Worm (Caenorhabditis elegans) whole organism, L2 larva: ENCODE data around the gene sqv-8.

Source experiments
- C34F6.9 ChIP-seq: fragments of 150-350 bp; optimal IDR thresholded peaks from 2 replicates; lab custom pipeline; 2014; ENCODE audit warnings: missing biosample characterization, missing genetic modification characterization
- F13H6.1 ChIP-seq: sonication (generic microtip); optimal IDR thresholded peaks from 2 replicates; lab custom pipeline; 2016; ENCODE audit warnings: missing genetic modification characterization, missing compliant biosample characterization
- R02D3.7 ChIP-seq: fragments of 150-350 bp; optimal IDR thresholded peaks from 2 replicates; lab custom pipeline; 2014; ENCODE audit warnings: missing biosample characterization, missing genetic modification characterization
- Y55F3AM.14 ChIP-seq: fragments of 200-800 bp; sonication (Bioruptor generic); optimal IDR thresholded peaks from 2 replicates; lab custom pipeline; 2018; ENCODE audit warnings: mild to moderate bottlenecking, missing genetic modification characterization, missing compliant biosample characterization
- ZK546.5 ChIP-seq: sonication (generic microtip); optimal IDR thresholded peaks from 2 replicates; lab custom pipeline; 2017; ENCODE audit warnings: missing biosample characterization, missing genetic modification characterization
- alr-1 ChIP-seq: fragments of 150-350 bp; optimal IDR thresholded peaks from 2 replicates; lab custom pipeline; 2014; ENCODE audit warnings: missing biosample characterization, missing genetic modification characterization
- aly-2 ChIP-seq: fragments of 150-350 bp; optimal IDR thresholded peaks from 2 replicates; lab custom pipeline; 2014; ENCODE audit warnings: missing biosample characterization, missing genetic modification characterization
- ama-1 ChIP-seq: fragments of 150-350 bp; optimal IDR thresholded peaks from 2 replicates; lab custom pipeline; 2018; ENCODE audit warnings: inconsistent platforms
- blmp-1 ChIP-seq: sonication (generic microtip); optimal IDR thresholded peaks from 2 replicates; lab custom pipeline; 2017; ENCODE audit warnings: missing genetic modification characterization, mild to moderate bottlenecking, missing compliant biosample characterization, antibody characterized with exemption, moderate library complexity; ENCODE audit not compliant: insufficient read depth
- ceh-16 ChIP-seq: fragments of 150-350 bp; optimal IDR thresholded peaks from 2 replicates; lab custom pipeline; 2014; ENCODE audit warnings: missing biosample characterization, missing genetic modification characterization
- ceh-82 ChIP-seq: fragments of 150-350 bp; optimal IDR thresholded peaks from 2 replicates; lab custom pipeline; 2014; ENCODE audit warnings: missing biosample characterization, missing genetic modification characterization
- crh-2 ChIP-seq: sonication (generic microtip); optimal IDR thresholded peaks from 2 replicates; lab custom pipeline; 2017; ENCODE audit warnings: missing biosample characterization, missing genetic modification characterization
- dmd-4 ChIP-seq: sonication (generic microtip); optimal IDR thresholded peaks from 2 replicates; lab custom pipeline; 2017; ENCODE audit warnings: missing biosample characterization, missing genetic modification characterization
- egl-27 ChIP-seq: sonication (generic microtip); optimal IDR thresholded peaks from 3 replicates; lab custom pipeline; 2017; ENCODE audit warnings: missing biosample characterization, missing genetic modification reagents, missing genetic modification characterization
- elt-1 ChIP-seq: fragments of 150-350 bp; optimal IDR thresholded peaks from 2 replicates; lab custom pipeline; 2014; ENCODE audit warnings: missing biosample characterization, missing genetic modification characterization
- elt-3 ChIP-seq: sonication (generic microtip); optimal IDR thresholded peaks from 2 replicates; lab custom pipeline; 2017; ENCODE audit warnings: missing biosample characterization, missing genetic modification characterization
- fos-1 ChIP-seq: fragments of 150-350 bp; optimal IDR thresholded peaks from 2 replicates; lab custom pipeline; 2014; ENCODE audit warnings: missing biosample characterization, missing genetic modification characterization
- gmeb-1 ChIP-seq: fragments of 150-350 bp; optimal IDR thresholded peaks from 2 replicates; lab custom pipeline; 2014; ENCODE audit warnings: missing biosample characterization, missing genetic modification characterization
- lin-11 ChIP-seq: fragments of 150-350 bp; sonication (generic microtip); optimal IDR thresholded peaks from 2 replicates; lab custom pipeline; 2014; ENCODE audit warnings: missing biosample characterization, missing genetic modification characterization, inconsistent platforms, mixed read lengths
- lin-13 ChIP-seq: fragments of 150-350 bp; optimal IDR thresholded peaks from 2 replicates; lab custom pipeline; 2014; ENCODE audit warnings: missing biosample characterization, missing genetic modification reagents, missing genetic modification characterization
- lin-39 ChIP-seq: fragments of 150-350 bp; optimal IDR thresholded peaks from 2 replicates; lab custom pipeline; 2014; ENCODE audit warnings: missing biosample characterization, missing genetic modification reagents, missing genetic modification characterization
- lsy-2 ChIP-seq, 2 experiments: fragments of 150-350 bp in 1 of 2; sonication (generic microtip) in 1 of 2; optimal IDR thresholded peaks; 2 replicates each; lab custom pipeline; 2014 to 2017; ENCODE audit warnings: missing biosample characterization in 2 of 2, missing genetic modification characterization in 2 of 2
- mab-5 ChIP-seq: fragments of 150-350 bp; optimal IDR thresholded peaks from 2 replicates; lab custom pipeline; 2014; ENCODE audit warnings: missing biosample characterization, missing genetic modification characterization
- mbf-1 ChIP-seq: sonication (generic microtip); optimal IDR thresholded peaks from 2 replicates; lab custom pipeline; 2017; ENCODE audit warnings: missing biosample characterization, missing genetic modification characterization
- mdl-1 ChIP-seq, 2 experiments: fragments of 150-350 bp in 1 of 2; sonication (generic microtip) in 1 of 2; optimal IDR thresholded peaks; 2 replicates each; lab custom pipeline; 2017; ENCODE audit warnings: missing biosample characterization in 2 of 2, missing genetic modification characterization in 2 of 2
- nhr-10 ChIP-seq: sonication (generic microtip); optimal IDR thresholded peaks from 2 replicates; lab custom pipeline; 2017; ENCODE audit warnings: missing biosample characterization, missing genetic modification characterization
- nhr-11 ChIP-seq: fragments of 150-350 bp; optimal IDR thresholded peaks from 2 replicates; lab custom pipeline; 2014; ENCODE audit warnings: missing biosample characterization, missing genetic modification characterization
- nhr-12 ChIP-seq: fragments of 150-350 bp; optimal IDR thresholded peaks from 2 replicates; lab custom pipeline; 2014; ENCODE audit warnings: missing biosample characterization, missing genetic modification characterization
- nhr-129 ChIP-seq: fragments of 150-350 bp; optimal IDR thresholded peaks from 2 replicates; lab custom pipeline; 2014; ENCODE audit warnings: missing biosample characterization, missing genetic modification characterization
- nhr-21 ChIP-seq: fragments of 150-350 bp; optimal IDR thresholded peaks from 2 replicates; lab custom pipeline; 2014; ENCODE audit warnings: missing biosample characterization, missing genetic modification characterization
- nhr-23 ChIP-seq: fragments of 150-350 bp; optimal IDR thresholded peaks from 2 replicates; lab custom pipeline; 2014; ENCODE audit warnings: missing biosample characterization, missing genetic modification reagents, missing genetic modification characterization
- nhr-237 ChIP-seq: fragments of 150-350 bp; optimal IDR thresholded peaks from 2 replicates; lab custom pipeline; 2014; ENCODE audit warnings: missing biosample characterization, missing genetic modification characterization
- nhr-25 ChIP-seq: fragments of 150-350 bp; sonication (generic microtip); optimal IDR thresholded peaks from 3 replicates; lab custom pipeline; 2014; ENCODE audit warnings: missing biosample characterization, missing genetic modification characterization
- nhr-6 ChIP-seq: fragments of 150-350 bp; optimal IDR thresholded peaks from 2 replicates; lab custom pipeline; 2014; ENCODE audit warnings: missing biosample characterization, missing genetic modification characterization
- peb-1 ChIP-seq: fragments of 150-350 bp; optimal IDR thresholded peaks from 2 replicates; lab custom pipeline; 2014; ENCODE audit warnings: missing biosample characterization, missing genetic modification characterization
- sem-4 ChIP-seq: fragments of 150-350 bp; optimal IDR thresholded peaks from 2 replicates; lab custom pipeline; 2014; ENCODE audit warnings: missing biosample characterization, missing genetic modification reagents, missing genetic modification characterization
- skn-1 ChIP-seq: sonication (generic microtip); optimal IDR thresholded peaks from 2 replicates; lab custom pipeline; 2017; ENCODE audit warnings: missing biosample characterization, missing genetic modification characterization
- sma-3 ChIP-seq: sonication (generic microtip); optimal IDR thresholded peaks from 2 replicates; lab custom pipeline; 2016; ENCODE audit warnings: missing genetic modification reagents, missing genetic modification characterization, missing compliant biosample characterization
- sma-9 ChIP-seq, 2 experiments: fragments of 150-350 bp in 1 of 2; sonication (generic microtip) in 1 of 2; optimal IDR thresholded peaks; 2 replicates each; lab custom pipeline; 2014 to 2016; ENCODE audit warnings: missing genetic modification characterization in 2 of 2, mild to moderate bottlenecking in 1 of 2, missing biosample characterization in 1 of 2, missing compliant biosample characterization in 1 of 2, missing genetic modification reagents in 1 of 2, moderate library complexity in 1 of 2
- snpc-4 ChIP-seq: fragments of 150-350 bp; optimal IDR thresholded peaks from 2 replicates; lab custom pipeline; 2014; ENCODE audit warnings: missing biosample characterization, missing genetic modification characterization
- unc-39 ChIP-seq: fragments of 150-350 bp; optimal IDR thresholded peaks from 2 replicates; lab custom pipeline; 2014; ENCODE audit warnings: missing biosample characterization, missing genetic modification characterization
- unc-55 ChIP-seq: fragments of 150-350 bp; sonication (generic microtip); optimal IDR thresholded peaks from 3 replicates; lab custom pipeline; 2014; ENCODE audit warnings: missing biosample characterization, missing genetic modification reagents, missing genetic modification characterization
- unc-62 ChIP-seq: fragments of 150-350 bp; optimal IDR thresholded peaks from 2 replicates; lab custom pipeline; 2014; ENCODE audit warnings: missing biosample characterization, missing genetic modification reagents, missing genetic modification characterization
- zag-1 ChIP-seq: fragments of 150-350 bp; optimal IDR thresholded peaks from 2 replicates; lab custom pipeline; 2014; ENCODE audit warnings: missing biosample characterization, missing genetic modification characterization
- ztf-1 ChIP-seq: fragments of 200-800 bp; sonication (Bioruptor generic); conservative IDR thresholded peaks from 2 replicates; pipeline ENCODE4 v1.3.6; 2022; ENCODE audit warnings: missing genetic modification characterization, missing compliant biosample characterization
- ztf-11 ChIP-seq: sonication (generic microtip); optimal IDR thresholded peaks from 2 replicates; lab custom pipeline; 2017; ENCODE audit warnings: missing biosample characterization, missing genetic modification characterization
- ztf-4 ChIP-seq: fragments of 150-350 bp; optimal IDR thresholded peaks from 2 replicates; lab custom pipeline; 2014; ENCODE audit warnings: missing biosample characterization, missing genetic modification characterization

Gene sqv-8

ce11 chrII:9602566-9602965, 44.2 kb upstream of the sqv-8 start:
- TF ChIP-seq gmeb-1 (tag; lab: Kevin White, UChicago) (peak; percentile 17), ceh-16 (tag; lab: Kevin White, UChicago) (no peak), nhr-6 (tag; lab: Kevin White, UChicago) (no peak), blmp-1 (tag; lab: Kevin White, UChicago) (peak; percentile 45), sma-9 (GFP tag; optimal IDR thresholded peaks at IDR 0.05; lab: Kevin White, UChicago) (peak; percentile 55), sma-9 (tag; optimal IDR thresholded peaks at IDR 0.05; lab: Kevin White, UChicago) (no peak), lin-11 (tag; lab: Kevin White, UChicago) (no peak), crh-2 (tag; lab: Kevin White, UChicago) (peak; percentile 42)

- TF ChIP-seq lsy-2 (tag; optimal IDR thresholded peaks at IDR 0.05; lab: Kevin White, UChicago) (peak; percentile 32 to 95), aly-2 (tag; lab: Kevin White, UChicago) (no peak), ZK546.5 (no peak), peb-1 (tag; lab: Kevin White, UChicago) (no peak), sem-4 (tag; lab: Kevin White, UChicago) (peak; percentile 93), F13H6.1 (tag; lab: Kevin White, UChicago) (peak; percentile 96), unc-55 (GFP tag; lab: Kevin White, UChicago) (peak; percentile 67), nhr-23 (tag; lab: Kevin White, UChicago) (no peak), skn-1 (tag; lab: Kevin White, UChicago) (peak; percentile 45), sma-9 (GFP tag; optimal IDR thresholded peaks at IDR 0.05; lab: Kevin White, UChicago) (peak; percentile 99), sma-9 (tag; optimal IDR thresholded peaks at IDR 0.05; lab: Kevin White, UChicago) (peak; percentile 70), lin-13 (GFP tag; lab: Kevin White, UChicago) (peak; percentile 84), crh-2 (tag; lab: Kevin White, UChicago) (peak; percentile 97), nhr-12 (tag; lab: Kevin White, UChicago) (no peak), nhr-237 (tag; lab: Kevin White, UChicago) (no peak), Y55F3AM.14 (peak; percentile 79), blmp-1 (tag; lab: Kevin White, UChicago) (peak; percentile 96), mbf-1 (tag; lab: Kevin White, UChicago) (no peak), lin-39 (tag; lab: Kevin White, UChicago) (no peak), fos-1 (tag; lab: Kevin White, UChicago) (peak; percentile 96), gmeb-1 (tag; lab: Kevin White, UChicago) (peak; percentile 87), unc-39 (tag; lab: Kevin White, UChicago) (no peak), mdl-1 (tag; optimal IDR thresholded peaks at IDR 0.05; lab: Kevin White, UChicago) (peak; percentile 99 to 100), egl-27 (tag; lab: Kevin White, UChicago) (peak; percentile 96), nhr-11 (tag; lab: Kevin White, UChicago) (peak; percentile 68), lin-11 (tag; lab: Kevin White, UChicago) (no peak), elt-1 (tag; lab: Kevin White, UChicago) (no peak), nhr-21 (tag; lab: Kevin White, UChicago) (peak; percentile 97), alr-1 (tag; lab: Kevin White, UChicago) (peak; percentile 76), nhr-10 (tag; lab: Kevin White, UChicago) (peak; percentile 54), elt-3 (no peak), R02D3.7 (tag; lab: Kevin White, UChicago) (peak; percentile 22), nhr-25 (peak; percentile 97), ztf-1 (no peak), ztf-11 (tag; lab: Kevin White, UChicago) (no peak), ztf-4 (peak; percentile 92), ama-1 (lab: Kevin White, UChicago) (peak; percentile 57), C34F6.9 (tag; lab: Kevin White, UChicago) (peak; percentile 98), zag-1 (tag; lab: Kevin White, UChicago) (peak; percentile 78), nhr-6 (tag; lab: Kevin White, UChicago) (peak; percentile 96), ceh-82 (tag; lab: Kevin White, UChicago) (no peak), mab-5 (peak; percentile 79), dmd-4 (tag; lab: Kevin White, UChicago) (no peak), nhr-129 (peak; percentile 98), snpc-4 (tag; lab: Kevin White, UChicago) (peak; percentile 53), ceh-16 (tag; lab: Kevin White, UChicago) (no peak), unc-62 (GFP tag; lab: Kevin White, UChicago) (peak; percentile 84), sma-3 (peak; percentile 96)
Observed at ce11 chrII:9603419-9603818, 43.4 kb upstream of the sqv-8 start.
